Fruit fly (Drosophila melanogaster): Measurements from ENCODE around the gene CG31087.

DNA sequence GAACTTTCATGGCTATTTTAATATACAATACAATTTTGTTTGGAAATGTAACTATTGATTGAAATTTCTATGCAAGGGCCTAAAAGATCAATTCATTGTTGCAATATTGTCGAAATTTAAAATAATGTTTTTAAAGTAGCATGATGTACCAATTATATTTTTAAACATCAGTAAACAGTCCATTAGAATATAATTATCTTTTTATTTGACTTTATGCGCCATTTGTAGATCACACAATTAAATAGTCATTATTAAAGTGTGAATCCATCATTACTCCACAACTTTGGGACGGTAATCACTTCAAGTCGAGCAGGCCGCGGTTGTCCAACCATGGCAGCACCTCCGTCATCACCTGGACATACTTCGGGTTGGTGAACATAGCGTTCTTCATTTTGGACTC is 2.8 kb downstream of the CG31087 start, which contains the start of gene CG31099:
- TF ChIP-seq Eip93F (GFP tag; optimal IDR thresholded peaks at IDR 0.05) = no peak
- TF ChIP-seq CG10669 (GFP tag; optimal IDR thresholded peaks at IDR 0.05) = no peak
- TF ChIP-seq net (GFP tag; optimal IDR thresholded peaks at IDR 0.05) = no peak
- TF ChIP-seq CG10631 (GFP tag; optimal IDR thresholded peaks at IDR 0.05) = no peak
- no peak for TF ChIP-seq Hr4 (GFP tag; optimal IDR thresholded peaks at IDR 0.05)
- no peak for TF ChIP-seq CG7368 (GFP tag; optimal IDR thresholded peaks at IDR 0.05)
- TF ChIP-seq Hr38 (GFP tag; optimal IDR thresholded peaks at IDR 0.05) = no peak
- no peak for TF ChIP-seq Gug (GFP tag; IDR thresholded peaks at IDR 0.05)
- TF ChIP-seq CG6792 (GFP tag; optimal IDR thresholded peaks at IDR 0.05) = no peak

All from whole organism, prepupa.